Worm (Caenorhabditis elegans): ENCODE results near the gene srj-21.

DNA sequence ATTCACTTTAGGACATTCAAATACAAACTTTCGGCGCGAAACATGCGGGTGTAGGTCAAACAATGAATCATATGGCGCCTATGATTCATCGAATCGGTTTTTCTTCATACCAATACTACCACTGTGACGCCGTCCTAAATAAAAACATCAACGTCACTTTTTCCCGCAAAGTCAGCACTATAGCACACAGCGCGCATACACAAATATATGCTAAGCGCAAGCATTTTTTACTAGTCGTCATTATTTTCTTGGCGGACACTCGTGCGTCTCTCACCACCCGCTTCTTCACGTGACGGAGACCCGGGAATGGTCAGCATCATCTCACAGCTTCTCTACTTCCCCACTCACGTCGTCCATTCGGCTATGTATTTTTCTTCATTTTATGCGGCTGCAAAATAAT is 22.0 kb upstream of the srj-21 start:
- TF ChIP-seq nhr-237 (tag; optimal IDR thresholded peaks at IDR 0.05) (no peak), bed-3 (GFP tag; optimal IDR thresholded peaks at IDR 0.05) (no peak), nhr-76 (tag; optimal IDR thresholded peaks at IDR 0.05) (no peak), nhr-12 (tag; optimal IDR thresholded peaks at IDR 0.05) (no peak), nhr-28 (tag; optimal IDR thresholded peaks at IDR 0.05) (no peak), lsy-2 (tag; optimal IDR thresholded peaks at IDR 0.05) (no peak), unc-62 (GFP tag; optimal IDR thresholded peaks at IDR 0.05) (no peak), unc-39 (tag; optimal IDR thresholded peaks at IDR 0.05) (no peak), lin-13 (tag; optimal IDR thresholded peaks at IDR 0.05) (no peak), mep-1 (tag; optimal IDR thresholded peaks at IDR 0.05) (no peak), elt-3 (tag; optimal IDR thresholded peaks at IDR 0.05) (no peak)
